Worm (Caenorhabditis elegans) whole organism, late embryonic: ENCODE data around the gene ZK686.3.

ENCODE experiments used
- T23F11.4 ChIP-seq: fragments of 200-800 bp; sonication (Bioruptor generic); optimal IDR thresholded peaks from 2 replicates; lab custom pipeline; 2018; ENCODE audit warnings: mild to moderate bottlenecking, missing genetic modification characterization, missing compliant biosample characterization
- ceh-9 ChIP-seq: sonication (generic microtip); optimal IDR thresholded peaks from 2 replicates; lab custom pipeline; 2016; ENCODE audit warnings: mild to moderate bottlenecking, missing genetic modification characterization, inconsistent platforms, missing compliant biosample characterization
- ets-4 ChIP-seq: sonication (generic microtip); optimal IDR thresholded peaks from 2 replicates; lab custom pipeline; 2016; ENCODE audit warnings: missing genetic modification characterization, missing compliant biosample characterization
- nhr-11 ChIP-seq: fragments of 150-350 bp; optimal IDR thresholded peaks from 2 replicates; lab custom pipeline; 2014; ENCODE audit warnings: missing biosample characterization, missing genetic modification characterization
- pag-3 ChIP-seq: sonication (generic microtip); optimal IDR thresholded peaks from 2 replicates; lab custom pipeline; 2016; ENCODE audit warnings: missing compliant biosample characterization, missing genetic modification characterization, borderline replicate concordance
- pha-4 ChIP-seq: fragments of 150-350 bp; optimal IDR thresholded peaks from 2 replicates; lab custom pipeline; 2018; ENCODE audit warnings: missing biosample characterization, missing genetic modification reagents, missing genetic modification characterization
- pqm-1 ChIP-seq: sonication (generic microtip); optimal IDR thresholded peaks from 2 replicates; lab custom pipeline; 2016; ENCODE audit warnings: missing genetic modification characterization, missing compliant biosample characterization
- unc-86 ChIP-seq: sonication (generic microtip); optimal IDR thresholded peaks from 2 replicates; lab custom pipeline; 2016; ENCODE audit warnings: missing genetic modification characterization, missing compliant biosample characterization

ce11 chrIII:7806947-7807346 lies 38.1 kb upstream of the ZK686.3 start:
- TF ChIP-seq nhr-11 (no peak), unc-86 (tag; lab: Kevin White, UChicago) (no peak), pag-3 (no peak), pha-4 (no peak), pqm-1 (tag; lab: Kevin White, UChicago) (no peak), ets-4 (tag; lab: Kevin White, UChicago) (no peak), ceh-9 (no peak), T23F11.4 (GFP tag; lab: Kevin White, UChicago) (no peak)
